Worm (Caenorhabditis elegans) whole organism, late embryonic: ENCODE data around the gene T01D3.1.

Experiments used
- ama-1 ChIP-seq: fragments of 150-350 bp; optimal IDR thresholded peaks from 2 replicates; lab custom pipeline; 2014
- ceh-45 ChIP-seq: fragments of 200-800 bp; sonication (Bioruptor generic); IDR thresholded peaks from 2 replicates; pipeline ENCODE4 v1.3.6; 2022; ENCODE audit warnings: missing genetic modification reagents, missing genetic modification characterization, missing compliant biosample characterization
- che-1 ChIP-seq: sonication (generic microtip); optimal IDR thresholded peaks from 2 replicates; lab custom pipeline; 2016; ENCODE audit warnings: mild to moderate bottlenecking, missing genetic modification characterization, missing compliant biosample characterization
- eyg-1 ChIP-seq: sonication (generic microtip); optimal IDR thresholded peaks from 2 replicates; lab custom pipeline; 2016; ENCODE audit warnings: missing genotype, missing genetic modification characterization, missing compliant biosample characterization
- nhr-11 ChIP-seq: fragments of 150-350 bp; optimal IDR thresholded peaks from 2 replicates; lab custom pipeline; 2014; ENCODE audit warnings: missing biosample characterization, missing genetic modification characterization
- ttx-3 ChIP-seq: sonication (generic microtip); optimal IDR thresholded peaks from 2 replicates; lab custom pipeline; 2016; ENCODE audit warnings: missing genetic modification reagents, missing genetic modification characterization, missing compliant biosample characterization

DNA sequence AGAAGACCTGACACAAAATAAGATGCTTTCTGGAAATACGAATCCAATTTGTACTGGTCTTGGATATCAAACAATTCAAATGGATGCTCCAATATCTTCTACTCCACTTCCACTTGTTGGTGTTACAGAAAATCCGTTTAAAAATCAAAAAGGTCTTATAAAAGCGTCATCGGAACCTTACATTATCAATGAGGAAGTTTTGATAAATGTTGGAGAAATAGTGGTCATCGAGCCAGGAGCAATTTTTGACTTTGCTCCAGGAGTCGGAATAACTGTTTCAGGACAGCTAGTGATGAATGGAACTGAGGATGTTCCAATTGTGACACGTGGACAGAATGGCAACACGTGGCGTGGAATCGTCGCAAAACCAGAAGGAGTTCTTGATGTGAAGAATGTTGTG is 4.4 kb downstream of the T01D3.1 start:
- TF ChIP-seq ceh-45 (GFP tag; lab: Robert Waterston, UW) = no peak
- no peak for TF ChIP-seq ttx-3
- TF ChIP-seq che-1 (tag; lab: Kevin White, UChicago) = no peak
- TF ChIP-seq nhr-11 = no peak
- TF ChIP-seq eyg-1 (tag; lab: Kevin White, UChicago) = no peak
- no peak for TF ChIP-seq ama-1 (lab: Kevin White, UChicago)
